Fruit fly (Drosophila melanogaster): ENCODE results near the gene Pi3K68D.

dm6 chr3L:11821723-11822445, 32.1 kb upstream of the Pi3K68D start, which contains the start of the genes CG11597 and CG5946:
- TF ChIP-seq salr (GFP tag; optimal IDR thresholded peaks at IDR 0.05) (no peak), CG6808 (GFP tag; optimal IDR thresholded peaks at IDR 0.05) (no peak)
